Fruit fly (Drosophila melanogaster) whole organism, embryonic: ENCODE data around the gene CG10700.

ENCODE experiments used
- Adf1 ChIP-seq: fragments of 200-800 bp; sonication (Bioruptor generic); IDR thresholded peaks from 2 replicates; pipeline ENCODE4 v1.3.6; 2022; ENCODE audit warnings: missing biosample characterization, missing genetic modification characterization
- B-H2 ChIP-seq: fragments of 200-800 bp; sonication (Bioruptor generic); optimal IDR thresholded peaks from 2 replicates; lab custom pipeline; 2018; ENCODE audit warnings: missing biosample characterization, mild to moderate bottlenecking, missing genetic modification characterization
- CG10321 ChIP-seq: fragments of 200-800 bp; sonication (Bioruptor generic); IDR thresholded peaks from 2 replicates; pipeline ENCODE4 v1.3.6; 2022; ENCODE audit warnings: missing biosample characterization, missing genetic modification characterization
- CG10565 ChIP-seq: fragments of 200-800 bp; sonication (Bioruptor generic); optimal IDR thresholded peaks from 3 replicates; lab custom pipeline; 2016; ENCODE audit warnings: missing biosample characterization, mild to moderate bottlenecking, missing genetic modification characterization
- CG11085 ChIP-seq: fragments of 200-800 bp; sonication (Bioruptor generic); IDR thresholded peaks from 2 replicates; pipeline ENCODE4 v1.3.6; 2022; ENCODE audit warnings: missing biosample characterization, missing genetic modification characterization
- CG15269 ChIP-seq: fragments of 200-800 bp; sonication (Bioruptor generic); optimal IDR thresholded peaks from 2 replicates; lab custom pipeline; 2018; ENCODE audit warnings: missing biosample characterization, mild to moderate bottlenecking, missing genetic modification characterization, moderate library complexity
- CG15696 ChIP-seq: fragments of 200-800 bp; sonication (Bioruptor generic); optimal IDR thresholded peaks from 2 replicates; lab custom pipeline; 2019; ENCODE audit warnings: missing biosample characterization, mild to moderate bottlenecking, missing genetic modification characterization, moderate library complexity
- CG1603 ChIP-seq: fragments of 200-800 bp; sonication (Bioruptor generic); optimal IDR thresholded peaks from 2 replicates; lab custom pipeline; 2019; ENCODE audit warnings: missing biosample characterization, mild to moderate bottlenecking, missing genetic modification characterization, moderate library complexity
- CG17385 ChIP-seq: fragments of 200-800 bp; sonication (Bioruptor generic); optimal IDR thresholded peaks from 3 replicates; lab custom pipeline; 2018; ENCODE audit warnings: missing biosample characterization, mild to moderate bottlenecking, missing genetic modification characterization
- CG18764 ChIP-seq: fragments of 200-800 bp; sonication (Bioruptor generic); optimal IDR thresholded peaks from 3 replicates; lab custom pipeline; 2016; ENCODE audit warnings: missing biosample characterization, missing genetic modification characterization
- CG3065 ChIP-seq: fragments of 200-800 bp; sonication (Bioruptor generic); optimal IDR thresholded peaks from 2 replicates; lab custom pipeline; 2016; ENCODE audit warnings: missing biosample characterization, missing genetic modification characterization
- CG33213 ChIP-seq: fragments of 200-800 bp; sonication (Bioruptor generic); optimal IDR thresholded peaks from 3 replicates; lab custom pipeline; 2016; ENCODE audit warnings: missing biosample characterization, missing genetic modification characterization
- CG3407 ChIP-seq: fragments of 200-800 bp; sonication (Bioruptor generic); optimal IDR thresholded peaks from 2 replicates; lab custom pipeline; 2018; ENCODE audit warnings: missing biosample characterization, mild to moderate bottlenecking, missing genetic modification characterization
- CG4404 ChIP-seq: fragments of 200-800 bp; sonication (Bioruptor generic); IDR thresholded peaks from 2 replicates; pipeline ENCODE4 v1.3.6; 2022; ENCODE audit warnings: missing biosample characterization, missing genetic modification characterization
- CG6683 ChIP-seq: fragments of 200-800 bp; sonication (Bioruptor generic); optimal IDR thresholded peaks from 2 replicates; lab custom pipeline; 2017; ENCODE audit warnings: missing biosample characterization, mild to moderate bottlenecking, missing genetic modification characterization, missing genetic modification reagents
- CG8281 ChIP-seq: fragments of 200-800 bp; sonication (Bioruptor generic); optimal IDR thresholded peaks from 2 replicates; lab custom pipeline; 2018; ENCODE audit warnings: missing biosample characterization, mild to moderate bottlenecking, missing genetic modification characterization, moderate library complexity
- CG8290 ChIP-seq, 3 experiments: fragments of 200-800 bp; sonication (Bioruptor generic); optimal IDR thresholded peaks; 2 replicates each; lab custom pipeline; 2016 to 2019; ENCODE audit warnings: missing biosample characterization in 3 of 3, missing genetic modification characterization in 3 of 3, mild to moderate bottlenecking in 2 of 3, moderate library complexity in 1 of 3
- CG8388 ChIP-seq: fragments of 200-800 bp; sonication (Bioruptor generic); optimal IDR thresholded peaks from 2 replicates; lab custom pipeline; 2019; ENCODE audit warnings: missing biosample characterization, mild to moderate bottlenecking, missing genetic modification characterization, moderate library complexity
- CG9437 ChIP-seq: fragments of 200-800 bp; sonication (Bioruptor generic); optimal IDR thresholded peaks from 2 replicates; lab custom pipeline; 2018; ENCODE audit warnings: missing biosample characterization, mild to moderate bottlenecking, missing genetic modification characterization
- CoRest ChIP-seq: fragments of 200-800 bp; sonication (Bioruptor generic); optimal IDR thresholded peaks from 3 replicates; lab custom pipeline; 2018; ENCODE audit warnings: missing biosample characterization, mild to moderate bottlenecking, missing genetic modification characterization, moderate library complexity
- ERR ChIP-seq: fragments of 200-800 bp; sonication (Bioruptor generic); optimal IDR thresholded peaks from 2 replicates; lab custom pipeline; 2016; ENCODE audit warnings: missing biosample characterization, missing genetic modification characterization
- Ets97D ChIP-seq: fragments of 200-800 bp; sonication (Bioruptor generic); optimal IDR thresholded peaks from 3 replicates; lab custom pipeline; 2016; ENCODE audit warnings: missing biosample characterization, missing genetic modification characterization
- Hey ChIP-seq: fragments of 200-800 bp; sonication (Bioruptor generic); optimal IDR thresholded peaks from 3 replicates; lab custom pipeline; 2018; ENCODE audit warnings: missing biosample characterization, mild to moderate bottlenecking, missing genetic modification characterization
- Med ChIP-seq: fragments of 200-800 bp; sonication (Bioruptor generic); peaks from one replicate; lab custom pipeline; 2016; ENCODE audit warnings: missing biosample characterization, missing genetic modification characterization, mild to moderate bottlenecking, inconsistent platforms, moderate library complexity
- Mes4 ChIP-seq: fragments of 200-800 bp; sonication (Bioruptor generic); optimal IDR thresholded peaks from 2 replicates; lab custom pipeline; 2016; ENCODE audit warnings: missing biosample characterization, missing genetic modification characterization
- Neu2 ChIP-seq: fragments of 200-800 bp; sonication (Bioruptor generic); optimal IDR thresholded peaks from 3 replicates; lab custom pipeline; 2016; ENCODE audit warnings: missing biosample characterization, missing genetic modification characterization, borderline replicate concordance
- Poxn ChIP-seq: fragments of 200-800 bp; sonication (Bioruptor generic); IDR thresholded peaks from 2 replicates; pipeline ENCODE4 v1.3.6; 2022; ENCODE audit warnings: missing biosample characterization, missing genetic modification characterization
- ab ChIP-seq: fragments of 200-800 bp; sonication (Bioruptor generic); optimal IDR thresholded peaks from 2 replicates; lab custom pipeline; 2016; ENCODE audit warnings: missing biosample characterization, missing genetic modification characterization
- al ChIP-seq: fragments of 200-800 bp; sonication (Bioruptor generic); IDR thresholded peaks from 2 replicates; pipeline ENCODE4 v1.3.6; 2022; ENCODE audit warnings: missing biosample characterization, missing genetic modification characterization
- ase ChIP-seq: fragments of 200-800 bp; sonication (Bioruptor generic); IDR thresholded peaks from 3 replicates; pipeline ENCODE4 v1.3.6; 2022; ENCODE audit warnings: missing biosample characterization, missing genetic modification characterization
- chm ChIP-seq: fragments of 200-800 bp; sonication (Bioruptor generic); IDR thresholded peaks from 2 replicates; pipeline ENCODE4 v1.3.6; 2022; ENCODE audit warnings: missing biosample characterization, missing genetic modification characterization
- corto ChIP-seq: fragments of 200-800 bp; sonication (Bioruptor generic); optimal IDR thresholded peaks from 2 replicates; lab custom pipeline; 2016; ENCODE audit warnings: missing biosample characterization, mild to moderate bottlenecking, missing genetic modification characterization, moderate library complexity
- crp ChIP-seq, 2 experiments: fragments of 200-800 bp; sonication (Bioruptor generic); optimal IDR thresholded peaks; 2 replicates in 1 of 2; 3 replicates in 1 of 2; lab custom pipeline; 2017; ENCODE audit warnings: missing biosample characterization in 2 of 2, missing genetic modification characterization in 2 of 2, mild to moderate bottlenecking in 1 of 2, moderate library complexity in 1 of 2
- dimm ChIP-seq: fragments of 200-800 bp; sonication (Bioruptor generic); IDR thresholded peaks from 2 replicates; pipeline ENCODE4 v1.3.6; 2022; ENCODE audit warnings: missing biosample characterization, missing genetic modification characterization
- dm ChIP-seq: fragments of 200-800 bp; sonication (Bioruptor generic); optimal IDR thresholded peaks from 3 replicates; lab custom pipeline; 2016; ENCODE audit warnings: missing biosample characterization, missing genetic modification characterization
- grau ChIP-seq: fragments of 200-800 bp; optimal IDR thresholded peaks from 3 replicates; lab custom pipeline; 2019; ENCODE audit warnings: missing biosample characterization, mild to moderate bottlenecking, missing genetic modification characterization, moderate library complexity
- gro ChIP-seq: fragments of 200-800 bp; sonication (Bioruptor generic); optimal IDR thresholded peaks from 2 replicates; lab custom pipeline; 2016; ENCODE audit warnings: missing biosample characterization, missing genetic modification characterization
- gsb ChIP-seq: fragments of 200-800 bp; sonication (Bioruptor generic); IDR thresholded peaks from 2 replicates; pipeline ENCODE4 v1.3.6; 2022; ENCODE audit warnings: missing biosample characterization, missing genetic modification characterization
- gt ChIP-seq: fragments of 200-800 bp; sonication (Bioruptor generic); IDR thresholded peaks from 2 replicates; pipeline ENCODE4 v1.3.6; 2022; ENCODE audit warnings: missing biosample characterization, missing genetic modification characterization
- jumu ChIP-seq: fragments of 200-800 bp; sonication (Bioruptor generic); optimal IDR thresholded peaks from 3 replicates; lab custom pipeline; 2016; ENCODE audit warnings: missing biosample characterization, missing genetic modification characterization
- kah ChIP-seq: fragments of 200-800 bp; sonication (Bioruptor generic); optimal IDR thresholded peaks from 2 replicates; lab custom pipeline; 2018; ENCODE audit warnings: missing biosample characterization, mild to moderate bottlenecking, missing genetic modification characterization
- nau ChIP-seq: fragments of 200-800 bp; sonication (Bioruptor generic); optimal IDR thresholded peaks from 3 replicates; lab custom pipeline; 2017; ENCODE audit warnings: missing biosample characterization, mild to moderate bottlenecking, missing genetic modification characterization, missing genetic modification reagents
- nom ChIP-seq: fragments of 200-800 bp; sonication (Bioruptor generic); optimal IDR thresholded peaks from 2 replicates; lab custom pipeline; 2017; ENCODE audit warnings: missing biosample characterization, missing genetic modification characterization, mild to moderate bottlenecking, moderate library complexity, missing genetic modification reagents
- odd ChIP-seq: fragments of 200-800 bp; sonication (Bioruptor generic); optimal IDR thresholded peaks from 2 replicates; lab custom pipeline; 2017; ENCODE audit warnings: missing biosample characterization, mild to moderate bottlenecking, missing genetic modification characterization
- onecut ChIP-seq: fragments of 200-800 bp; sonication (Bioruptor generic); IDR thresholded peaks from 2 replicates; pipeline ENCODE4 v1.3.6; 2022; ENCODE audit warnings: missing biosample characterization, missing genetic modification characterization
- pan ChIP-seq, 4 experiments: fragments of >200 bp in 3 of 4; fragments of 200-800 bp in 1 of 4; sonication (Bioruptor generic) in 1 of 4; optimal IDR thresholded peaks in 3 of 4; IDR thresholded peaks in 1 of 4; 2 replicates each; pipeline versions ENCODE4 v1.3.6 to Lab custom; 2017 to 2022; ENCODE audit warnings: missing biosample characterization in 2 of 4, missing genetic modification characterization in 2 of 4, mixed read lengths in 1 of 4
- prd ChIP-seq, 3 experiments: fragments of >200 bp in 2 of 3; fragments of 200-800 bp in 1 of 3; sonication (Bioruptor generic) in 1 of 3; optimal IDR thresholded peaks in 2 of 3; IDR thresholded peaks in 1 of 3; 2 replicates in 2 of 3; 3 replicates in 1 of 3; pipeline versions ENCODE4 v1.3.6 to Lab custom; 2017 to 2022; ENCODE audit warnings: missing biosample characterization in 1 of 3, missing genetic modification characterization in 1 of 3
- schlank ChIP-seq: fragments of 200-800 bp; sonication (Bioruptor generic); optimal IDR thresholded peaks from 2 replicates; lab custom pipeline; 2018; ENCODE audit warnings: missing biosample characterization, mild to moderate bottlenecking, missing genetic modification characterization
- sim ChIP-seq: fragments of 200-800 bp; sonication (Bioruptor generic); IDR thresholded peaks from 2 replicates; pipeline ENCODE4 v1.3.6; 2022; ENCODE audit warnings: missing biosample characterization, missing genetic modification characterization
- sug ChIP-seq: fragments of 200-800 bp; optimal IDR thresholded peaks from 2 replicates; lab custom pipeline; 2019; ENCODE audit warnings: missing biosample characterization, mild to moderate bottlenecking, missing genetic modification characterization, moderate library complexity

Gene CG10700

dm6 chr2L:19126888-19127287 lies 48.1 kb upstream of the CG10700 start (continued):
- TF ChIP-seq dimm (GFP tag; lab: Robert Waterston, UW) (no peak), odd (no peak), ERR (no peak), CG9437 (GFP tag; lab: Kevin White, UChicago) (no peak), nom (GFP tag; lab: Kevin White, UChicago) (peak; percentile 14), Poxn (GFP tag; lab: Robert Waterston, UW) (no peak), ab (no peak), CG15696 (peak; percentile 72), Mes4 (no peak), CG33213 (GFP tag; lab: Kevin White, UChicago) (no peak), B-H2 (peak; percentile 82), CG10321 (no peak), sug (tag; lab: Kevin White, UChicago) (peak; percentile 81), grau (tag; lab: Kevin White, UChicago) (peak; percentile 76), onecut (no peak), Med (GFP tag; lab: Kevin White, UChicago) (peak; percentile 34), gt (GFP tag; lab: Robert Waterston, UW) (no peak), corto (GFP tag; lab: Kevin White, UChicago) (no peak), CG4404 (GFP tag; lab: Robert Waterston, UW) (no peak), CG17385 (peak; percentile 68), CG8290 (GFP tag; optimal IDR thresholded peaks at IDR 0.05; lab: Kevin White, UChicago) (peak; percentile 17), CG8290 (tag; optimal IDR thresholded peaks at IDR 0.05; lab: Kevin White, UChicago) (no peak), prd (optimal IDR thresholded peaks at IDR 0.05; lab: Kevin White, UChicago) (no peak), prd (GFP tag; IDR thresholded peaks at IDR 0.05; lab: Robert Waterston, UW) (peak; percentile 58; the same call in 2 of the 3 replicates), CG11085 (no peak), nau (no peak), chm (GFP tag; lab: Robert Waterston, UW) (no peak), dm (GFP tag; lab: Kevin White, UChicago) (no peak), ase (GFP tag; lab: Robert Waterston, UW) (no peak), CG1603 (tag; lab: Kevin White, UChicago) (no peak), CG8281 (tag; lab: Kevin White, UChicago) (no peak), CG15269 (tag; lab: Kevin White, UChicago) (peak; percentile 78), crp (GFP tag; optimal IDR thresholded peaks at IDR 0.05; lab: Kevin White, UChicago) (peak; percentile 66 to 91), CG3407 (GFP tag; lab: Kevin White, UChicago) (peak; percentile 35), schlank (tag; lab: Kevin White, UChicago) (no peak), CG8388 (GFP tag; lab: Kevin White, UChicago) (peak; percentile 58), CG6683 (peak; percentile 52), Ets97D (GFP tag; lab: Kevin White, UChicago) (no peak), CG3065 (GFP tag; lab: Kevin White, UChicago) (no peak), Adf1 (GFP tag; lab: Robert Waterston, UW) (peak; percentile 35), jumu (GFP tag; lab: Kevin White, UChicago) (no peak), gro (GFP tag; lab: Kevin White, UChicago) (no peak), al (GFP tag; lab: Robert Waterston, UW) (peak; percentile 60), Neu2 (GFP tag; lab: Kevin White, UChicago) (no peak), CoRest (tag; lab: Kevin White, UChicago) (peak; percentile 88), pan (optimal IDR thresholded peaks at IDR 0.05; lab: Kevin White, UChicago) (no peak), pan (GFP tag; optimal IDR thresholded peaks at IDR 0.05 in 1 of 2, IDR thresholded peaks at IDR 0.05 in 1 of 2) (no peak), kah (GFP tag; lab: Kevin White, UChicago) (peak; percentile 24), sim (GFP tag; lab: Robert Waterston, UW) (no peak), CG10565 (GFP tag; lab: Kevin White, UChicago) (no peak), gsb (GFP tag; lab: Robert Waterston, UW) (no peak), CG18764 (no peak), Hey (tag; lab: Kevin White, UChicago) (no peak)
